Worm (Caenorhabditis elegans) whole organism, L1 larva: ENCODE data around the gene gfat-1.

Experiments used
- C04F5.9 ChIP-seq: sonication (generic microtip); optimal IDR thresholded peaks from 2 replicates; lab custom pipeline; 2016; ENCODE audit warnings: missing genetic modification characterization, missing compliant biosample characterization
- C16A3.4 ChIP-seq: fragments of 150-350 bp; optimal IDR thresholded peaks from 2 replicates; lab custom pipeline; 2014; ENCODE audit warnings: missing biosample characterization, missing genetic modification characterization
- C34B4.2 ChIP-seq: sonication (generic microtip); optimal IDR thresholded peaks from 2 replicates; lab custom pipeline; 2017; ENCODE audit warnings: mild to moderate bottlenecking, missing genetic modification characterization, missing compliant biosample characterization
- alr-1 ChIP-seq: fragments of 200-800 bp; sonication (Bioruptor generic); optimal IDR thresholded peaks from 2 replicates; lab custom pipeline; 2018; ENCODE audit warnings: borderline replicate concordance, mild to moderate bottlenecking, missing genetic modification characterization, missing compliant biosample characterization
- aly-2 ChIP-seq: fragments of 150-350 bp; optimal IDR thresholded peaks from 2 replicates; lab custom pipeline; 2014; ENCODE audit warnings: missing biosample characterization, missing genetic modification characterization
- ama-1 ChIP-seq: fragments of 150-350 bp; optimal IDR thresholded peaks from 2 replicates; lab custom pipeline; 2014
- ceh-63 ChIP-seq: fragments of 200-800 bp; sonication (Bioruptor generic); optimal IDR thresholded peaks from 2 replicates; lab custom pipeline; 2018; ENCODE audit warnings: mild to moderate bottlenecking, missing genetic modification characterization, missing compliant biosample characterization
- ceh-8 ChIP-seq: fragments of 200-800 bp; sonication (Bioruptor generic); optimal IDR thresholded peaks from 2 replicates; lab custom pipeline; 2018; ENCODE audit warnings: mild to moderate bottlenecking, missing genetic modification characterization, moderate library complexity, missing compliant biosample characterization
- ceh-82 ChIP-seq, 3 experiments: fragments of 150-350 bp in 1 of 3; sonication (generic microtip) in 2 of 3; optimal IDR thresholded peaks; 2 replicates each; lab custom pipeline; 2014 to 2017; ENCODE audit warnings: missing biosample characterization in 3 of 3, missing genetic modification characterization in 3 of 3
- ceh-90 ChIP-seq: sonication (generic microtip); optimal IDR thresholded peaks from 2 replicates; lab custom pipeline; 2016; ENCODE audit warnings: missing genetic modification characterization, missing compliant biosample characterization
- efl-1 ChIP-seq, 4 experiments: fragments of 150-350 bp; optimal IDR thresholded peaks in 3 of 4; peaks in 1 of 4; 1 replicate in 1 of 4; 2 replicates in 3 of 4; lab custom pipeline; 2014; ENCODE audit warnings: missing biosample characterization in 2 of 4, missing genetic modification characterization in 2 of 4, missing genetic modification reagents in 2 of 4
- efl-3 ChIP-seq: fragments of 200-800 bp; sonication (Bioruptor generic); optimal IDR thresholded peaks from 2 replicates; lab custom pipeline; 2018; ENCODE audit warnings: mild to moderate bottlenecking, missing genetic modification characterization, missing compliant biosample characterization
- elt-2 ChIP-seq: sonication (generic microtip); optimal IDR thresholded peaks from 2 replicates; lab custom pipeline; 2016; ENCODE audit warnings: missing genetic modification characterization, mild to moderate bottlenecking, inconsistent platforms, missing compliant biosample characterization, missing genetic modification reagents
- fkh-10 ChIP-seq: sonication (generic microtip); optimal IDR thresholded peaks from 2 replicates; lab custom pipeline; 2017; ENCODE audit warnings: missing biosample characterization, missing genetic modification reagents, missing genetic modification characterization
- fkh-4 ChIP-seq: sonication (generic microtip); optimal IDR thresholded peaks from 2 replicates; lab custom pipeline; 2016; ENCODE audit warnings: missing compliant biosample characterization, missing genetic modification characterization, borderline replicate concordance
- fkh-8 ChIP-seq: sonication (generic microtip); optimal IDR thresholded peaks from 2 replicates; lab custom pipeline; 2016; ENCODE audit warnings: mild to moderate bottlenecking, missing genetic modification characterization, missing compliant biosample characterization
- fos-1 ChIP-seq: fragments of 150-350 bp; optimal IDR thresholded peaks from 2 replicates; lab custom pipeline; 2014; ENCODE audit warnings: missing biosample characterization, missing genetic modification characterization
- grh-1 ChIP-seq: fragments of 200-800 bp; sonication (Bioruptor generic); IDR thresholded peaks from 2 replicates; pipeline ENCODE4 v1.3.6; 2022; ENCODE audit warnings: missing genetic modification reagents, missing genetic modification characterization, missing compliant biosample characterization
- hlh-4 ChIP-seq: sonication (generic microtip); optimal IDR thresholded peaks from 2 replicates; lab custom pipeline; 2016; ENCODE audit warnings: mild to moderate bottlenecking, missing genetic modification characterization, missing compliant biosample characterization
- jun-1 ChIP-seq: fragments of 150-350 bp; optimal IDR thresholded peaks from 2 replicates; lab custom pipeline; 2014; ENCODE audit warnings: missing biosample characterization, missing genetic modification reagents, missing genetic modification characterization
- lin-15B ChIP-seq: fragments of 150-350 bp; sonication (generic microtip); optimal IDR thresholded peaks from 3 replicates; lab custom pipeline; 2014; ENCODE audit warnings: missing biosample characterization, missing genetic modification characterization
- lin-35 ChIP-seq, 2 experiments: fragments of 150-350 bp; optimal IDR thresholded peaks; 2 replicates each; lab custom pipeline; 2014; ENCODE audit warnings: missing biosample characterization in 2 of 2, missing genetic modification characterization in 2 of 2, missing genetic modification reagents in 2 of 2
- mab-9 ChIP-seq: fragments of 200-800 bp; sonication (Bioruptor generic); IDR thresholded peaks from 2 replicates; pipeline ENCODE4 v1.3.6; 2022; ENCODE audit warnings: missing genetic modification reagents, missing genetic modification characterization, missing compliant biosample characterization
- mdl-1 ChIP-seq, 2 experiments: fragments of 150-350 bp; optimal IDR thresholded peaks; 2 replicates each; lab custom pipeline; 2014 to 2017; ENCODE audit warnings: missing biosample characterization in 2 of 2, missing genetic modification characterization in 2 of 2, inconsistent platforms in 1 of 2
- mef-2 ChIP-seq: fragments of 150-350 bp; optimal IDR thresholded peaks from 2 replicates; lab custom pipeline; 2014; ENCODE audit warnings: missing biosample characterization, missing genetic modification characterization
- nhr-20 ChIP-seq: sonication (generic microtip); optimal IDR thresholded peaks from 2 replicates; lab custom pipeline; 2016; ENCODE audit warnings: mild to moderate bottlenecking, missing genetic modification characterization, missing compliant biosample characterization
- nhr-28 ChIP-seq: fragments of 150-350 bp; optimal IDR thresholded peaks from 2 replicates; lab custom pipeline; 2014; ENCODE audit warnings: missing biosample characterization, missing genetic modification characterization
- skn-1 ChIP-seq: fragments of 150-350 bp; optimal IDR thresholded peaks from 2 replicates; lab custom pipeline; 2014; ENCODE audit warnings: missing biosample characterization, missing genetic modification characterization
- snpc-4 ChIP-seq: fragments of 150-350 bp; optimal IDR thresholded peaks from 2 replicates; lab custom pipeline; 2014; ENCODE audit warnings: missing biosample characterization, missing genetic modification characterization
- snu-23 ChIP-seq: sonication (generic microtip); optimal IDR thresholded peaks from 2 replicates; lab custom pipeline; 2016; ENCODE audit warnings: missing genetic modification characterization, missing compliant biosample characterization
- sptf-1 ChIP-seq: fragments of 150-350 bp; optimal IDR thresholded peaks from 2 replicates; lab custom pipeline; 2014; ENCODE audit warnings: missing biosample characterization, missing genetic modification characterization
- sup-37 ChIP-seq: fragments of 200-800 bp; sonication (Bioruptor generic); optimal IDR thresholded peaks from 2 replicates; lab custom pipeline; 2018; ENCODE audit warnings: mild to moderate bottlenecking, missing genetic modification characterization, missing compliant biosample characterization
- unc-30 ChIP-seq: sonication (generic microtip); optimal IDR thresholded peaks from 2 replicates; lab custom pipeline; 2017; ENCODE audit warnings: missing biosample characterization, missing genetic modification characterization
- unc-62 ChIP-seq: fragments of 150-350 bp; optimal IDR thresholded peaks from 2 replicates; lab custom pipeline; 2014; ENCODE audit warnings: missing biosample characterization, missing genetic modification reagents, missing genetic modification characterization
- unc-86 ChIP-seq: sonication (generic microtip); optimal IDR thresholded peaks from 2 replicates; lab custom pipeline; 2016; ENCODE audit warnings: missing genetic modification characterization, missing compliant biosample characterization
- unc-98 ChIP-seq: fragments of 200-800 bp; sonication (Bioruptor generic); IDR thresholded peaks from 2 replicates; pipeline ENCODE4 v1.3.6; 2022; ENCODE audit warnings: missing genetic modification characterization, missing compliant biosample characterization
- vab-15 ChIP-seq: sonication (generic microtip); optimal IDR thresholded peaks from 2 replicates; lab custom pipeline; 2017; ENCODE audit warnings: missing genotype, mild to moderate bottlenecking, missing genetic modification characterization, missing compliant biosample characterization
- zag-1 ChIP-seq: fragments of 150-350 bp; optimal IDR thresholded peaks from 2 replicates; lab custom pipeline; 2014; ENCODE audit warnings: missing biosample characterization, missing genetic modification characterization
- ztf-4 ChIP-seq: fragments of 150-350 bp; optimal IDR thresholded peaks from 2 replicates; lab custom pipeline; 2014; ENCODE audit warnings: missing biosample characterization, missing genetic modification characterization

Gene gfat-1

DNA sequence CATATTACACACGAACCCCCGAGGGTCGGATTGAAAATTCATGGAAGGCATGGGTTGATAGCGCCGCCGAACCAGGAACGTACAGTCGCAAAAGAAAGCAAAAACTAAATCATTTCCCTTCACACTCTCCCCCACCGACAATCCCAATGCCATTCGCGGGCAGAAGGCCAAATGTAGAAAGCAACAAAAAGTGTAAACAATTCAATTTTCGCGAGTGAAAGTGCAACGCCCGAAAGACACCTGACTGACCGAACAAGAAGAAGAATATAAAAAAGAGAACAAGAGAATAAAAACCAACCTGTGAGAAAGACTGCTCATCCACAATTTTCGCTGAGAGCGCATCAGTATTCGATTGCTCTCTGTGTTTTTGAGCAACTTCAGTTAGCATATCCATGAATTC lies 22.5 kb upstream of the gfat-1 start (continued):
- TF ChIP-seq nhr-20 (tag; lab: Kevin White, UChicago) (peak; percentile 27), lin-35 (GFP tag; optimal IDR thresholded peaks at IDR 0.05; lab: Kevin White, UChicago) (peak in 1 of 2 experiments; percentile 14), ceh-8 (GFP tag; lab: Kevin White, UChicago) (no peak), snu-23 (GFP tag; lab: Kevin White, UChicago) (peak; percentile 1), ztf-4 (tag; lab: Kevin White, UChicago) (no peak), fkh-4 (tag; lab: Kevin White, UChicago) (no peak), C16A3.4 (tag; lab: Kevin White, UChicago) (peak; percentile 22), jun-1 (tag; lab: Kevin White, UChicago) (no peak), lin-15B (tag; lab: Kevin White, UChicago) (no peak), snpc-4 (tag; lab: Kevin White, UChicago) (no peak), efl-3 (no peak), unc-62 (GFP tag; lab: Kevin White, UChicago) (no peak), hlh-4 (tag; lab: Kevin White, UChicago) (no peak), mdl-1 (tag; optimal IDR thresholded peaks at IDR 0.05; lab: Kevin White, UChicago) (peak in 1 of 2 experiments; percentile 26), C04F5.9 (tag; lab: Kevin White, UChicago) (no peak), vab-15 (tag; lab: Kevin White, UChicago) (no peak), skn-1 (no peak), fkh-10 (GFP tag; lab: Kevin White, UChicago) (no peak), unc-30 (tag; lab: Kevin White, UChicago) (no peak), ama-1 (lab: Kevin White, UChicago) (no peak), zag-1 (tag; lab: Kevin White, UChicago) (no peak), nhr-28 (tag; lab: Kevin White, UChicago) (no peak), sup-37 (GFP tag; lab: Kevin White, UChicago) (no peak), ceh-82 (tag; optimal IDR thresholded peaks at IDR 0.05; lab: Kevin White, UChicago) (no peak), grh-1 (GFP tag; lab: Robert Waterston, UW) (no peak), unc-98 (GFP tag; lab: Robert Waterston, UW) (no peak), ceh-90 (no peak), C34B4.2 (tag; lab: Kevin White, UChicago) (no peak), mab-9 (GFP tag; lab: Robert Waterston, UW) (no peak), sptf-1 (tag; lab: Kevin White, UChicago) (no peak), elt-2 (tag; lab: Kevin White, UChicago) (no peak)
- TF ChIP-seq, all 84 proteins: peak for 12

- no peak for TF ChIP-seq ceh-63 (GFP tag; lab: Kevin White, UChicago)
- no peak for TF ChIP-seq fkh-10 (GFP tag; lab: Kevin White, UChicago)
- no peak for TF ChIP-seq unc-62 (GFP tag; lab: Kevin White, UChicago)
- no peak for TF ChIP-seq efl-1 (optimal IDR thresholded peaks at IDR 0.05; lab: Kevin White, UChicago)
- peak in 1 of 2 experiments; percentile 58 for TF ChIP-seq efl-1 (GFP tag; optimal IDR thresholded peaks at IDR 0.05 in 1 of 2; lab: Kevin White, UChicago)
Measured at ce11 chrII:11616333-11616942, 21.2 kb upstream of the gfat-1 start.

ce11 chrII:11614103-11614857 lies 19.1 kb upstream of the gfat-1 start:
- no peak for TF ChIP-seq fos-1
- TF ChIP-seq hlh-4 (tag; lab: Kevin White, UChicago), result no peak
- no peak for TF ChIP-seq unc-86 (tag; lab: Kevin White, UChicago)
- TF ChIP-seq unc-98 (GFP tag; lab: Robert Waterston, UW), result no peak
- TF ChIP-seq efl-1 (optimal IDR thresholded peaks at IDR 0.05; lab: Kevin White, UChicago), result no peak
- TF ChIP-seq efl-1 (GFP tag; optimal IDR thresholded peaks at IDR 0.05 in 1 of 2; lab: Kevin White, UChicago), result no peak
- TF ChIP-seq mef-2, result no peak
- peak; percentile 36 for TF ChIP-seq fkh-8 (tag; lab: Kevin White, UChicago)
- TF ChIP-seq aly-2 (tag; lab: Kevin White, UChicago), result peak; percentile 61
- no peak for TF ChIP-seq unc-62 (GFP tag; lab: Kevin White, UChicago)
- no peak for TF ChIP-seq vab-15 (tag; lab: Kevin White, UChicago)
- no peak for TF ChIP-seq ceh-90
- TF ChIP-seq alr-1 (tag; lab: Kevin White, UChicago), result no peak
- TF ChIP-seq, all 84 proteins: peak for 2
